Worm (Caenorhabditis elegans): ENCODE measurements around the gene kmo-2.

DNA sequence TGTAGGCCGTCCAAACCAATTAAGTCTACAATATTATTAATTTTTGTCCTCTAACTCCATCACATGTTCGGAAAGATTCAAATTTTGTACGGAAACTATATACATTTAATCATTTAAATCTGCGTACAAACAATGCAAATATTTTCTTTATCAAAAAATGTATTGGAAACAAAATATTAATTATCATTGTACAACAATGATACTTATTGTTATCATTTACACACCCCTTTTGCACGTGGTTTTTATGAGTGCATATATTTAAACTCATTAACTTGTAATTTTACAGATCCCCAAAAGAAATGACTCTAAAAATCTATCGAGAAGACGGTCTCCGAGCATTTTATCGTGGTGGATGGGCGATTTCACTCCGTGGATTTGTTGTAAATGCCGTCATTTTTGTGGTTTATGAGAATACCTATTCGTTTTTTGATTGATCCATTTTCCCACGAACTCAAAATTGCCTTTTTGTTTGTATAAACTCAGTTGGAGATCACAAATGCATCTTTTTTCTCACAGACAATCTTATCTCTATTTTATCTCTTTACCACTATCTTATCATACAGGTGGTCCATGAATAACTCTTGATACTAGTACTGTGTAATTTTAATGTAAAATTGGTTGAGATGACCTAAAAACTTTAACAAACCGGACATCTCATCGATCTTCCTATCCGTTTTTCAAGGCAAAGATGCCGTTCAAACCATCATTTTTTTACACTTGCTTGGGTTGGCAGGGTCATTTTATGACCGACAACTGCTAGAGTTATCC, 17.7 kb upstream of the kmo-2 start:
- TF ChIP-seq ama-1 (optimal IDR thresholded peaks at IDR 0.05): no peak
- TF ChIP-seq hmg-4 (GFP tag; optimal IDR thresholded peaks at IDR 0.05): no peak
- no peak for TF ChIP-seq flt-1 (GFP tag; IDR thresholded peaks at IDR 0.05)
- TF ChIP-seq ets-7 (tag; optimal IDR thresholded peaks at IDR 0.05): no peak
- TF ChIP-seq ceh-13 (GFP tag; optimal IDR thresholded peaks at IDR 0.05): no peak
- no peak for TF ChIP-seq tra-4 (tag; optimal IDR thresholded peaks at IDR 0.05)
- no peak for TF ChIP-seq B0310.2 (tag; optimal IDR thresholded peaks at IDR 0.05)
- TF ChIP-seq hmbx-1 (tag; optimal IDR thresholded peaks at IDR 0.05): no peak
- no peak for TF ChIP-seq ceh-36 (tag; optimal IDR thresholded peaks at IDR 0.05)

All from whole organism, early embryonic.